Worm (Caenorhabditis elegans) whole organism, young adult: Measurements from ENCODE around the gene F36H5.9.
"Not testable (repeated sequence)": the region's sequence is repeated elsewhere in the genome, so short reads cannot be mapped to it uniquely, and the experiment has no call there.

Experiments used
- D2030.7 ChIP-seq: fragments of 200-800 bp; sonication (Bioruptor generic); IDR thresholded peaks from 2 replicates; pipeline ENCODE4 v1.3.6; 2022; ENCODE audit warnings: missing genetic modification reagents, missing genetic modification characterization, missing compliant biosample characterization
- F23B12.7 ChIP-seq: sonication (generic microtip); optimal IDR thresholded peaks from 2 replicates; lab custom pipeline; 2017; ENCODE audit warnings: missing genetic modification characterization, mild to moderate bottlenecking, missing compliant biosample characterization, antibody characterized with exemption, moderate library complexity; ENCODE audit not compliant: insufficient read depth
- F33H1.4 ChIP-seq: fragments of 200-800 bp; sonication (Bioruptor generic); IDR thresholded peaks from 2 replicates; pipeline ENCODE4 v1.3.6; 2022; ENCODE audit warnings: missing genetic modification reagents, missing genetic modification characterization, missing compliant biosample characterization
- F37B4.10 ChIP-seq: fragments of 200-800 bp; sonication (Bioruptor generic); IDR thresholded peaks from 2 replicates; pipeline ENCODE4 v1.3.6; 2022; ENCODE audit warnings: missing genetic modification characterization, missing compliant biosample characterization
- F49E8.2 ChIP-seq: sonication (generic microtip); optimal IDR thresholded peaks from 3 replicates; lab custom pipeline; 2017; ENCODE audit warnings: missing genetic modification characterization, mild to moderate bottlenecking, missing compliant biosample characterization, antibody characterized with exemption, moderate library complexity; ENCODE audit not compliant: insufficient read depth
- F57C9.4 ChIP-seq: sonication (generic microtip); optimal IDR thresholded peaks from 2 replicates; lab custom pipeline; 2017; ENCODE audit warnings: mild to moderate bottlenecking, missing genetic modification characterization, missing compliant biosample characterization
- Y95B8A.8 ChIP-seq: fragments of 200-800 bp; sonication (Bioruptor generic); IDR thresholded peaks from 2 replicates; pipeline ENCODE4 v1.3.6; 2022; ENCODE audit warnings: missing genetic modification reagents, missing genetic modification characterization, missing compliant biosample characterization
- atf-7 ChIP-seq: sonication (generic microtip); optimal IDR thresholded peaks from 2 replicates; lab custom pipeline; 2017; ENCODE audit warnings: mild to moderate bottlenecking, missing genetic modification characterization, missing compliant biosample characterization
- cebp-1 ChIP-seq, 2 experiments: fragments of 200-800 bp in 1 of 2; sonication (Bioruptor generic) in 1 of 2; sonication (generic microtip) in 1 of 2; IDR thresholded peaks in 1 of 2; optimal IDR thresholded peaks in 1 of 2; 2 replicates each; pipeline versions ENCODE4 v1.3.6 to Lab custom; 2017 to 2022; ENCODE audit warnings: missing compliant biosample characterization in 2 of 2, missing genetic modification characterization in 2 of 2, mild to moderate bottlenecking in 1 of 2, missing genetic modification reagents in 1 of 2, moderate library complexity in 1 of 2
- ceh-40 ChIP-seq: fragments of 200-800 bp; sonication (Bioruptor generic); IDR thresholded peaks from 2 replicates; pipeline ENCODE4 v1.3.6; 2022; ENCODE audit warnings: missing genetic modification characterization, missing compliant biosample characterization
- die-1 ChIP-seq: sonication (generic microtip); optimal IDR thresholded peaks from 2 replicates; lab custom pipeline; 2016; ENCODE audit warnings: missing genotype, mild to moderate bottlenecking, missing genetic modification characterization, missing compliant biosample characterization
- dpff-1 ChIP-seq: sonication (generic microtip); optimal IDR thresholded peaks from 2 replicates; lab custom pipeline; 2017; ENCODE audit warnings: mild to moderate bottlenecking, missing genetic modification characterization, missing compliant biosample characterization
- ekl-4 ChIP-seq: fragments of 200-800 bp; sonication (Bioruptor generic); IDR thresholded peaks from 2 replicates; pipeline ENCODE4 v1.3.6; 2022; ENCODE audit warnings: missing genetic modification reagents, missing genetic modification characterization, missing compliant biosample characterization
- gei-17 ChIP-seq: fragments of 200-800 bp; sonication (Bioruptor generic); optimal IDR thresholded peaks from 2 replicates; lab custom pipeline; 2018; ENCODE audit warnings: mild to moderate bottlenecking, missing genetic modification characterization, missing compliant biosample characterization
- hlh-12 ChIP-seq: sonication (generic microtip); optimal IDR thresholded peaks from 2 replicates; lab custom pipeline; 2016; ENCODE audit warnings: missing genetic modification characterization, missing compliant biosample characterization
- hlh-26 ChIP-seq: fragments of 200-800 bp; sonication (Bioruptor generic); conservative IDR thresholded peaks from 2 replicates; pipeline ENCODE4 v1.3.6; 2022; ENCODE audit warnings: missing genetic modification reagents, missing genetic modification characterization, missing compliant biosample characterization
- hmg-1.2 ChIP-seq: fragments of 200-800 bp; sonication (Bioruptor generic); IDR thresholded peaks from 2 replicates; pipeline ENCODE4 v1.3.6; 2022; ENCODE audit warnings: missing genetic modification reagents, missing genetic modification characterization, missing compliant biosample characterization
- hmg-20 ChIP-seq: fragments of 200-800 bp; sonication (Bioruptor generic); IDR thresholded peaks from 2 replicates; pipeline ENCODE4 v1.3.6; 2022; ENCODE audit warnings: missing genetic modification reagents, missing genetic modification characterization, missing compliant biosample characterization
- hrde-1 ChIP-seq: sonication (generic microtip); optimal IDR thresholded peaks from 2 replicates; lab custom pipeline; 2016; ENCODE audit warnings: missing genetic modification characterization, mild to moderate bottlenecking, missing compliant biosample characterization, moderate library complexity, missing genotype, missing genetic modification reagents, borderline replicate concordance
- lin-54 ChIP-seq: fragments of 200-800 bp; sonication (Bioruptor generic); optimal IDR thresholded peaks from 2 replicates; lab custom pipeline; 2018; ENCODE audit warnings: mild to moderate bottlenecking, missing genetic modification characterization, missing compliant biosample characterization
- madf-3 ChIP-seq: fragments of 200-800 bp; sonication (Bioruptor generic); IDR thresholded peaks from 2 replicates; pipeline ENCODE4 v1.3.6; 2022; ENCODE audit warnings: missing genetic modification reagents, missing genetic modification characterization, missing compliant biosample characterization
- madf-6 ChIP-seq: fragments of 200-800 bp; sonication (Bioruptor generic); IDR thresholded peaks from 2 replicates; pipeline ENCODE4 v1.3.6; 2022; ENCODE audit warnings: missing genetic modification reagents, missing genetic modification characterization, missing compliant biosample characterization
- mcd-1 ChIP-seq: fragments of 200-800 bp; sonication (Bioruptor generic); IDR thresholded peaks from 2 replicates; pipeline ENCODE4 v1.3.6; 2022; ENCODE audit warnings: missing genetic modification reagents, missing genetic modification characterization, missing compliant biosample characterization
- mes-4 ChIP-seq: sonication (generic microtip); optimal IDR thresholded peaks from 2 replicates; lab custom pipeline; 2016; ENCODE audit warnings: missing genotype, missing genetic modification characterization, missing compliant biosample characterization
- mxl-1 ChIP-seq: sonication (generic microtip); optimal IDR thresholded peaks from 2 replicates; lab custom pipeline; 2016; ENCODE audit warnings: missing genetic modification characterization, missing compliant biosample characterization
- nfya-2 ChIP-seq: fragments of 200-800 bp; sonication (Bioruptor generic); IDR thresholded peaks from 2 replicates; pipeline ENCODE4 v1.3.6; 2022; ENCODE audit warnings: missing genetic modification reagents, missing genetic modification characterization, missing compliant biosample characterization
- nfyb-1 ChIP-seq: fragments of 200-800 bp; sonication (Bioruptor generic); IDR thresholded peaks from 2 replicates; pipeline ENCODE4 v1.3.6; 2022; ENCODE audit warnings: missing genetic modification reagents, missing genetic modification characterization, missing compliant biosample characterization
- nhr-27 ChIP-seq: fragments of 200-800 bp; sonication (Bioruptor generic); optimal IDR thresholded peaks from 2 replicates; lab custom pipeline; 2018; ENCODE audit warnings: mild to moderate bottlenecking, missing genetic modification characterization, moderate library complexity, missing compliant biosample characterization
- nhr-80 ChIP-seq: sonication (generic microtip); optimal IDR thresholded peaks from 2 replicates; lab custom pipeline; 2016; ENCODE audit warnings: missing genetic modification characterization, missing compliant biosample characterization
- nhr-90 ChIP-seq: sonication (generic microtip); optimal IDR thresholded peaks from 2 replicates; lab custom pipeline; 2016; ENCODE audit warnings: missing genotype, mild to moderate bottlenecking, missing genetic modification characterization, missing compliant biosample characterization
- snpc-1.1 ChIP-seq: sonication (generic microtip); optimal IDR thresholded peaks from 2 replicates; lab custom pipeline; 2017; ENCODE audit warnings: missing genetic modification characterization, mild to moderate bottlenecking, missing compliant biosample characterization, antibody characterized with exemption, moderate library complexity, missing genotype, missing genetic modification reagents; ENCODE audit not compliant: insufficient read depth
- somi-1 ChIP-seq: fragments of 200-800 bp; sonication (Bioruptor generic); optimal IDR thresholded peaks from 2 replicates; lab custom pipeline; 2018; ENCODE audit warnings: mild to moderate bottlenecking, missing genetic modification characterization, missing compliant biosample characterization
- sptf-2 ChIP-seq: fragments of 200-800 bp; sonication (Bioruptor generic); optimal IDR thresholded peaks from 2 replicates; lab custom pipeline; 2018; ENCODE audit warnings: mild to moderate bottlenecking, missing genetic modification characterization, missing compliant biosample characterization
- tbp1 ChIP-seq: fragments of 200-800 bp; sonication (Bioruptor generic); optimal IDR thresholded peaks from 2 replicates; lab custom pipeline; 2018; ENCODE audit warnings: mild to moderate bottlenecking, missing genetic modification characterization, missing compliant biosample characterization
- zfh-2 ChIP-seq: fragments of 200-800 bp; sonication (Bioruptor generic); conservative IDR thresholded peaks from 2 replicates; pipeline ENCODE4 v1.3.6; 2022; ENCODE audit warnings: missing genetic modification reagents, missing genetic modification characterization, missing compliant biosample characterization
- ztf-25 ChIP-seq: fragments of 200-800 bp; sonication (Bioruptor generic); IDR thresholded peaks from 2 replicates; pipeline ENCODE4 v1.3.6; 2022; ENCODE audit warnings: missing genetic modification reagents, missing genetic modification characterization, missing compliant biosample characterization

The F36H5.9 gene

ce11 chrII:1784799-1785198 is 31.9 kb upstream of the F36H5.9 start, which contains the start of gene C08F1.11:
Gene C08F1.11, minus strand, starts transcription at chrII:1784899.
- TF ChIP-seq hmg-1.2 (no peak), nfyb-1 (GFP tag; lab: Robert Waterston, UW) (no peak), nfya-2 (GFP tag; lab: Robert Waterston, UW) (no peak), nhr-90 (tag; lab: Kevin White, UChicago) (no peak), dpff-1 (tag; lab: Kevin White, UChicago) (no peak), zfh-2 (GFP tag; lab: Robert Waterston, UW) (no peak), F57C9.4 (tag; lab: Kevin White, UChicago) (no peak), hmg-20 (GFP tag; lab: Robert Waterston, UW) (no peak), snpc-1.1 (tag; lab: Kevin White, UChicago) (no peak), nhr-80 (tag; lab: Kevin White, UChicago) (no peak), D2030.7 (GFP tag; lab: Robert Waterston, UW) (no peak), F37B4.10 (no peak), mes-4 (tag; lab: Kevin White, UChicago) (no peak), sptf-2 (GFP tag; lab: Kevin White, UChicago) (no peak), somi-1 (GFP tag; lab: Kevin White, UChicago) (no peak), hlh-26 (GFP tag; lab: Robert Waterston, UW) (no peak), Y95B8A.8 (GFP tag; lab: Robert Waterston, UW) (no peak)

DNA sequence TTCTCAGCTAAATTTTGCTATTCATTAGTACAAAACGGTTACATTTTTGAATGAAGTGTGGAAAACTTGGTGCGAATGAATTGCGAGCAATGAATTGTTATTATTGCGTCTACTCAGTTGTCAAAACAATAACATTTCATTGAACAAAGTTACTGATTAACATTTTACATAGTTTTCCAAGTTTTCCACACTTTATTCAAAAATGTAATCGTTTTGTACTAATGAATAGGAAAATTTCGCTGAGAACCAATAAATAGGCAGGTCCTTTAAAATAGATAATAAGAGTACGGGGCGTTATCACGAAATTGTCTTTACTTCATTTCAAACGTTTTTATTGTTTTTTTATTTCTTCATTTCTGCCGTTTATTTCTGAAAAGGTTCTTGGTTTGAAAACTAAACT is 29.6 kb upstream of the F36H5.9 start, which contains the start of gene math-4:
TSS of gene math-4 (minus strand) at position 101 of the 400 bp plus-strand sequence.
- TF ChIP-seq ekl-4 (GFP tag; lab: Robert Waterston, UW) (no peak), tbp1 (no peak), atf-7 (tag; lab: Kevin White, UChicago) (no peak), mxl-1 (tag; lab: Kevin White, UChicago) (no peak), madf-6 (no peak), nhr-27 (tag; lab: Kevin White, UChicago) (no peak), hlh-26 (GFP tag; lab: Robert Waterston, UW) (no peak), F23B12.7 (tag; lab: Kevin White, UChicago) (no peak), nfya-2 (GFP tag; lab: Robert Waterston, UW) (no peak), die-1 (tag; lab: Kevin White, UChicago) (no peak), mcd-1 (GFP tag; lab: Robert Waterston, UW) (no peak), hrde-1 (no peak)
- TF ChIP-seq, all 124 proteins: peak for 0

DNA sequence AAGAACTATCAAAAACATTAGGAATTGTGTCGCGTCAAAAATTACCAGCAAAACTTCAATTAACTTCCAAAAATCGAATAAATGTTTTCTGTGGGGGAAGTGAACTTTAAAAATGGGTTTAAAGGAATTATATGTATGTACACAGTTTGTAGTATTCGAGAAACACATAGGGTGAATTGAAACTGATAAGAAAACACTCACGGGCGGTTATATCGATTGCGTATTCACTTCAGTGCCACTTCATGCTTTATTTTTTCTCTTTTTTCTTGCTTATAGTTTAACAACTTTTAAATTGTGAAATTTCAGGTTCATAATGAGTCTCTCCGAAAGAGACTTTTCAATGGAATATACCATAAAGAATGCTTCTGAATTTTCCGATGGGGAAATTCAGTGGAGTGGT is 22.3 kb upstream of the F36H5.9 start, which contains the start of gene F36H5.14:
TSS of gene F36H5.14 (plus strand) at position 301 of the 400 bp plus-strand sequence.
- not testable (repeated sequence) for TF ChIP-seq Y95B8A.8 (GFP tag; lab: Robert Waterston, UW); F33H1.4; gei-17 (GFP tag; lab: Kevin White, UChicago)

ce11 chrII:1771785-1772184 is 18.9 kb upstream of the F36H5.9 start, which contains the start of gene math-3:
Gene math-3, plus strand, starts transcription at chrII:1772085.
- TF ChIP-seq ceh-40 = no peak
- TF ChIP-seq mcd-1 (GFP tag; lab: Robert Waterston, UW) = no peak
- TF ChIP-seq F49E8.2 = no peak
- no peak for TF ChIP-seq madf-3 (GFP tag; lab: Robert Waterston, UW)
- TF ChIP-seq hlh-12 = no peak
- no peak for TF ChIP-seq lin-54 (GFP tag; lab: Kevin White, UChicago)
- no peak for TF ChIP-seq ztf-25 (GFP tag; lab: Robert Waterston, UW)
- no peak for TF ChIP-seq cebp-1 (GFP tag; IDR thresholded peaks at IDR 0.05; lab: Robert Waterston, UW)
- no peak for TF ChIP-seq cebp-1 (tag; optimal IDR thresholded peaks at IDR 0.05; lab: Kevin White, UChicago)
